Worm (Caenorhabditis elegans) whole organism, early embryonic: ENCODE results near the gene unc-96.

Experiments
- ama-1 ChIP-seq: fragments of 150-350 bp; optimal IDR thresholded peaks from 2 replicates; lab custom pipeline; 2014
- hmbx-1 ChIP-seq: sonication (generic microtip); optimal IDR thresholded peaks from 2 replicates; lab custom pipeline; 2016; ENCODE audit warnings: mild to moderate bottlenecking, missing genetic modification characterization, missing compliant biosample characterization
- hmg-4 ChIP-seq: fragments of 200-800 bp; sonication (Bioruptor generic); optimal IDR thresholded peaks from 2 replicates; lab custom pipeline; 2018; ENCODE audit warnings: mild to moderate bottlenecking, missing genetic modification characterization, missing compliant biosample characterization
- tbx-37 ChIP-seq: fragments of 200-800 bp; sonication (Bioruptor generic); conservative IDR thresholded peaks from 2 replicates; pipeline ENCODE4 v1.3.6; 2022; ENCODE audit warnings: missing genetic modification reagents, missing genetic modification characterization, missing compliant biosample characterization
- tra-4 ChIP-seq: sonication (generic microtip); optimal IDR thresholded peaks from 2 replicates; lab custom pipeline; 2017; ENCODE audit warnings: missing genetic modification characterization, missing compliant biosample characterization

- TF ChIP-seq hmg-4 (GFP tag; lab: Kevin White, UChicago) (no peak), tbx-37 (GFP tag; lab: Robert Waterston, UW) (no peak), hmbx-1 (tag; lab: Kevin White, UChicago) (no peak), ama-1 (lab: Kevin White, UChicago) (no peak), tra-4 (no peak)
Observed at ce11 chrX:666125-666524, 45.0 kb upstream of the unc-96 start, which contains the start of gene T19D7.5.
